Fruit fly (Drosophila melanogaster): ENCODE results near the gene EMC4.
A peak's percentile ranks its signal among the peaks of the same experiment; 100 is the strongest.

Gene EMC4

dm6 chr3L:22890024-22890423 lies 22.0 kb upstream of the EMC4 start (continued):
- TF ChIP-seq HmgZ (tag; optimal IDR thresholded peaks at IDR 0.05) = peak; percentile 39
- no peak for TF ChIP-seq emc (GFP tag; optimal IDR thresholded peaks at IDR 0.05)
- peak; percentile 34 for TF ChIP-seq Med (GFP tag)
- TF ChIP-seq cwo (GFP tag; optimal IDR thresholded peaks at IDR 0.05) = peak; percentile 16
- TF ChIP-seq grn (GFP tag; optimal IDR thresholded peaks at IDR 0.05) = peak; percentile 85
- TF ChIP-seq exex (tag; optimal IDR thresholded peaks at IDR 0.05) = peak; percentile 97
- TF ChIP-seq CG11456 (GFP tag; IDR thresholded peaks at IDR 0.05) = 0 out of 3 replicates have a peak, but pooled peaks have one; percentile 7
- TF ChIP-seq Fer2 (tag; optimal IDR thresholded peaks at IDR 0.05) = no peak
- peak; percentile 58 for TF ChIP-seq CG34376 (GFP tag; optimal IDR thresholded peaks at IDR 0.05)

- TF ChIP-seq CG10543 (GFP tag; optimal IDR thresholded peaks at IDR 0.05) (peak; percentile 71), ham (GFP tag; IDR thresholded peaks at IDR 0.05) (no peak), Adf1 (GFP tag; IDR thresholded peaks at IDR 0.05) (peak; percentile 12; the same call in 1 of the 2 replicates), CG5245 (GFP tag; optimal IDR thresholded peaks at IDR 0.05) (no peak), BtbVII (GFP tag; optimal IDR thresholded peaks at IDR 0.05) (peak; percentile 22), Tbp (GFP tag; optimal IDR thresholded peaks at IDR 0.05) (no peak), insv (GFP tag; optimal IDR thresholded peaks at IDR 0.05) (no peak), mirr (GFP tag; optimal IDR thresholded peaks at IDR 0.05) (peak; percentile 44), h (optimal IDR thresholded peaks at IDR 0.05) (no peak), abd-A (tag; optimal IDR thresholded peaks at IDR 0.05) (no peak), CkIIα-i1 (GFP tag; IDR thresholded peaks at IDR 0.05) (no peak), Lpt (GFP tag; optimal IDR thresholded peaks at IDR 0.05) (no peak), Pdp1 (GFP tag; optimal IDR thresholded peaks at IDR 0.05) (peak in 1 of 2 experiments; percentile 12), Hand (GFP tag; optimal IDR thresholded peaks at IDR 0.05) (peak; percentile 17), pros (GFP tag; optimal IDR thresholded peaks at IDR 0.05) (no peak), Awh (GFP tag; IDR thresholded peaks at IDR 0.05) (0 out of 2 replicates have a peak, but pooled peaks have one; percentile 10), CG1832 (GFP tag; optimal IDR thresholded peaks at IDR 0.05) (no peak), klu (GFP tag; IDR thresholded peaks at IDR 0.05) (no peak), CG12391 (tag; optimal IDR thresholded peaks at IDR 0.05) (no peak), kni (GFP tag; optimal IDR thresholded peaks at IDR 0.05) (peak; percentile 61), Eip74EF (GFP tag; optimal IDR thresholded peaks at IDR 0.05) (peak in 1 of 2 experiments; percentile 57), sens (GFP tag) (no peak), fd102C (GFP tag; optimal IDR thresholded peaks at IDR 0.05) (no peak), inv (GFP tag; IDR thresholded peaks at IDR 0.05; ENCODE audit: partially characterized antibody) (no peak), CG3281 (GFP tag; optimal IDR thresholded peaks at IDR 0.05) (peak; percentile 24), Spps (tag; optimal IDR thresholded peaks at IDR 0.05) (no peak), bigmax (GFP tag; optimal IDR thresholded peaks at IDR 0.05) (no peak), Dip3 (GFP tag; optimal IDR thresholded peaks at IDR 0.05) (no peak), rib (GFP tag; IDR thresholded peaks at IDR 0.05) (0 out of 2 replicates have a peak, but pooled peaks have one; percentile 38), CG17912 (GFP tag; optimal IDR thresholded peaks at IDR 0.05) (no peak), sr (GFP tag; IDR thresholded peaks at IDR 0.05) (peak; percentile 54; the same call in 2 of the 3 replicates), CG8290 (GFP tag; optimal IDR thresholded peaks at IDR 0.05) (no peak), CG8290 (tag; optimal IDR thresholded peaks at IDR 0.05) (peak in 1 of 2 experiments; percentile 7), Dfd (GFP tag; optimal IDR thresholded peaks at IDR 0.05) (no peak), dmrt11E (tag; optimal IDR thresholded peaks at IDR 0.05) (no peak), CG12769 (tag; optimal IDR thresholded peaks at IDR 0.05) (peak; percentile 70), Hmx (GFP tag; optimal IDR thresholded peaks at IDR 0.05) (no peak), crol (GFP tag; IDR thresholded peaks at IDR 0.05) (peak; percentile 67), ems (GFP tag; optimal IDR thresholded peaks at IDR 0.05) (no peak), bab2 (GFP tag; optimal IDR thresholded peaks at IDR 0.05) (no peak)
Measured at dm6 chr3L:22888591-22889258, 20.7 kb upstream of the EMC4 start.
